Fruit fly (Drosophila melanogaster) Kc167 (cell line): ENCODE results near the gene dtn.

Experiments used
- Myc ChIP-seq: fragments of >200 bp; optimal IDR thresholded peaks from 2 replicates; lab custom pipeline; 2017; ENCODE audit warnings: missing external identifiers
- Sin3A ChIP-seq: fragments of >200 bp; optimal IDR thresholded peaks from 2 replicates; lab custom pipeline; 2018; ENCODE audit warnings: missing external identifiers
- h ChIP-seq: fragments of >200 bp; optimal IDR thresholded peaks from 3 replicates; lab custom pipeline; 2018; ENCODE audit warnings: missing external identifiers
- insv ChIP-seq: fragments of >200 bp; optimal IDR thresholded peaks from 3 replicates; lab custom pipeline; 2018; ENCODE audit warnings: missing external identifiers
- psq ChIP-seq: fragments of >200 bp; optimal IDR thresholded peaks from 2 replicates; lab custom pipeline; 2017; ENCODE audit warnings: missing external identifiers
- ttk ChIP-seq: sonication (Bioruptor generic); optimal IDR thresholded peaks from 2 replicates; lab custom pipeline; 2017; ENCODE audit warnings: missing external identifiers

The dtn gene

DNA sequence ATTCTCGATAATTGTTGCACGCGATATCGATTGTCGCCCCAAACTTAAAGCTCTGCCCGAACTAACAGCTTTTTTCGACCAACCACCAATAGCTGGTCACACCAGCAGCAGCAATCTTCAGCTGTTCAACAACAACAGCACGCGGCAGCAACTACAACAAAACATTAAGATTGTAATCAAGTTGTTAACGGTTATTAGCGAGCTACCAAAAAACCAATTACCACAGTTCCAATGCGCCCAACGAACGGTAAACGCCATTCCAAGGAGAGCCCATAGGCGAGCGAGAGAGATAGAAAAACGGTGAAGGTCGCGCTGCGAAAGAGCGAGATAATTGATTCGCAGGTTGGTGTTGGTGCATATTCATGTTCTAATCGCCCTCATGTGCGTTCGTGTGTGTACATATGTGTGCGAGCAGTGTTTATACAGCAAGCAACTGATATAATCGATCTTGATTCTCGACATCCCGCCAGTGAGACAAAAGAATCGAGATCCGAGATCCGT, 5.6 kb upstream of the dtn start, which contains the start of gene Efr:
Efr (plus strand) TSS at position 113 of the 501 bp plus-strand sequence.
- no peak for TF ChIP-seq ttk (lab: Kevin White, UChicago)
- TF ChIP-seq Sin3A (lab: Kevin White, UChicago) = no peak
- no peak for TF ChIP-seq h (lab: Kevin White, UChicago)
- TF ChIP-seq psq (lab: Kevin White, UChicago) = no peak
- TF ChIP-seq insv = no peak
- TF ChIP-seq Myc (lab: Kevin White, UChicago) = no peak

- TF ChIP-seq insv (no peak), psq (lab: Kevin White, UChicago) (no peak), Myc (lab: Kevin White, UChicago) (no peak), ttk (lab: Kevin White, UChicago) (no peak), Sin3A (lab: Kevin White, UChicago) (no peak), h (lab: Kevin White, UChicago) (no peak)
Observed at dm6 chrX:6224225-6225190, 939 bp upstream of the dtn start, which contains the start of gene sqh. sqh (minus strand) TSS chrX:6225140.

- no peak for TF ChIP-seq psq (lab: Kevin White, UChicago)
- no peak for TF ChIP-seq Myc (lab: Kevin White, UChicago)
- TF ChIP-seq ttk (lab: Kevin White, UChicago) = no peak
- TF ChIP-seq h (lab: Kevin White, UChicago) = no peak
- TF ChIP-seq insv = no peak
- TF ChIP-seq Sin3A (lab: Kevin White, UChicago) = no peak
Observed at dm6 chrX:6231764-6232163, 6.3 kb downstream of the dtn start.

DNA sequence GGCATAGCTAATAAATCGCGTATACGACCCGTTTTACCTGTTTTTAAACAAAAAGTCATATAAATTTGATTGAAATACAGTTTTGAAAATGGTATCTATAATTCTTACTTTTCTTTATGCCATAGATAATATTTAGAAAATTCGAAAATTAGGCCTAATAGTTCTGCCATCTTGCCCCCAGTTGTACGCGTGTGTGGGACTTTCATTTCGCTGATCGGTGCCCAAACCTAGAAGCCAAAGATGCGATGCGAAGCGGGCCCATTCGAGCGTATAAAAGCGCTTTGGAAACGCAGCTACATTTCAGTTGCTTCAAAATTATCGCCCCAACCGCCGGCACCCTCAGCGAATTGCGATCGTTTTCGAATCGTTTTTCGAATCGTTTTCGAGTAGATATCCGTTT, 11.6 kb downstream of the dtn start, which contains the start of gene CG14445:
CG14445 (plus strand) TSS at position 301 of the 400 bp plus-strand sequence.
- TF ChIP-seq Myc (lab: Kevin White, UChicago) (no peak), Sin3A (lab: Kevin White, UChicago) (no peak), ttk (lab: Kevin White, UChicago) (no peak), h (lab: Kevin White, UChicago) (no peak), psq (lab: Kevin White, UChicago) (no peak), insv (no peak)

- no peak for TF ChIP-seq insv
- TF ChIP-seq Myc (lab: Kevin White, UChicago) = no peak
- TF ChIP-seq Sin3A (lab: Kevin White, UChicago) = no peak
- TF ChIP-seq ttk (lab: Kevin White, UChicago) = no peak
- TF ChIP-seq h (lab: Kevin White, UChicago) = no peak
- TF ChIP-seq psq (lab: Kevin White, UChicago) = no peak
Observed at dm6 chrX:6252897-6253540, 27.6 kb downstream of the dtn start.

DNA sequence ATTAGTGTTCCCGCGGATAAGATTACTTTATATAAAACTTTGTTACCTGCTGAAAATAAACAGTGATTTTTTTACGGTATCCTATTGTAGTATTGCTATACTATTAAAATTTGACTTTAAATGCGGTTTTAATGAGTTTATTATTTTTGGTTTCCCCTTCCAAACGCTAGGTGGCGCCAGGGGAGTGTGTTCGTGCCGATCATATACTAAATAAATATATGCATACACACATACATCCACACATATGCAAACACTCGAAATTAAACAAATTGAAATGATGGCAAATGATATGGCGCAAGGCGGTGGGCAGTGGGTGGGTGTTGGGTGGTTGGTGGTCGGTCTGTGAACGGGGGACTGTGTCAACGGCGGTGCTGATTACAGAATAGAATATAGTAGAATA, 28.3 kb downstream of the dtn start:
- no peak for TF ChIP-seq insv
- TF ChIP-seq ttk (lab: Kevin White, UChicago) = no peak
- no peak for TF ChIP-seq h (lab: Kevin White, UChicago)
- no peak for TF ChIP-seq Myc (lab: Kevin White, UChicago)
- TF ChIP-seq Sin3A (lab: Kevin White, UChicago) = no peak
- TF ChIP-seq psq (lab: Kevin White, UChicago) = no peak

DNA sequence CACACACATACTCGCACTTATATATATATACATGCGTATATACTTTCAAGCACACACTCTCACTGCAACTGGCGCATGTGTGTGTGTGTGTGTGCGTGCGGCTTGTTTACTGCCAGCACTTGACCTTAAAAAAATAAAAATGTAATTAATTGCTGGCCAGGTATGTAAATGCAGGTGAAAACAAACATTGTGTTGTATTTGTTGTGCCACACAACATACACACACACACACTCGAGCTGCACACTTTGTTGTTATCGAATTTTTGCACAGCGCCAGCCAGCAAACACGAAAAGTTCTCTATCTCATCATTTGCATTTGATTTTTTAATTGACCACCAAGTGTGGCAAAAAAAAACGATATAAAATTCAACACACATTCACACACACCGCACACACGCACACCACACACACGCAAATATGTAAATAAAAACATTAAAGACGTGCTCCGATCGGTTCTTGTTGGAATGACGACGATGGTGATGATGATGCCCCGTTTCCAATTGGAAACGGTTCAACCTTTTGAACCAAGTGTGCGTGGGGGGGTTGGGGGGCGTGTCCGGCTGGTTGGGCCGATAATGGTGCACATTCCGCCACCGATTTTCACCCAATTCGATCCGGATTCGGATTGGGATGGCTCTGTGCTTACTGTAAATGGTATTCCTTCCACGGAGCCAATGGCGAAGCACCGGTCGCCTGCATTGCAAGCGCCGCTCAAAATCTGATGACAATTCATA, 29.3 kb downstream of the dtn start:
- TF ChIP-seq insv (no peak), Myc (lab: Kevin White, UChicago) (no peak), h (lab: Kevin White, UChicago) (no peak), ttk (lab: Kevin White, UChicago) (no peak), psq (lab: Kevin White, UChicago) (no peak), Sin3A (lab: Kevin White, UChicago) (no peak)

- TF ChIP-seq Myc (lab: Kevin White, UChicago) (no peak), ttk (lab: Kevin White, UChicago) (no peak), insv (no peak), psq (lab: Kevin White, UChicago) (no peak), h (lab: Kevin White, UChicago) (no peak), Sin3A (lab: Kevin White, UChicago) (no peak)
Observed at dm6 chrX:6255414-6255915, 30.0 kb downstream of the dtn start, which contains the start of the genes Rbcn-3A and Spx. Rbcn-3A (minus strand) TSS chrX:6255487. Spx (plus strand) TSS chrX:6255822.

DNA sequence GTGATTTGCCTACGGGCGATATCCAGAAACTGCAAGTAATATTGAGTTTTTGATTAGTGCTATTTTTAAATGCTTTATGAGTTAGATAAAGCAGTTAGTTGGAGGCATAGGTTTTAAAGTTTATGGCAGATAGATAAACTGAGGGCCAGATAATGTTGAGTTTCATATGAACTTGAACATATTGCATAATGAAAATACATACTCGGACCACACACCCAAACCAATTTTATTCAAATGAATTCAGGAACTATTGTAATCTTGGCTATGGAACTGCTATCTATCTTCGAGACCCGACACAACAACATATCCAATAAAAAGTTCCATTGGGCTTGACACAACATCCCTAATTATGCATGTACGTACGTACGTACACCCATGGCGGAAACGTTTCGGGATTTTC, 34.2 kb downstream of the dtn start:
- TF ChIP-seq Sin3A (lab: Kevin White, UChicago) (no peak), psq (lab: Kevin White, UChicago) (no peak), Myc (lab: Kevin White, UChicago) (no peak), ttk (lab: Kevin White, UChicago) (no peak), h (lab: Kevin White, UChicago) (no peak)

- no peak for TF ChIP-seq Sin3A (lab: Kevin White, UChicago)
- TF ChIP-seq h (lab: Kevin White, UChicago) = no peak
- TF ChIP-seq psq (lab: Kevin White, UChicago) = no peak
- TF ChIP-seq insv = no peak
- no peak for TF ChIP-seq ttk (lab: Kevin White, UChicago)
- TF ChIP-seq Myc (lab: Kevin White, UChicago) = no peak
Observed at dm6 chrX:6260900-6261299, 35.5 kb downstream of the dtn start, which contains the start of gene Josd. Josd (plus strand) TSS chrX:6261169.
